Fruit fly (Drosophila melanogaster): ENCODE measurements around the gene Svip.

Svip gene

DNA sequence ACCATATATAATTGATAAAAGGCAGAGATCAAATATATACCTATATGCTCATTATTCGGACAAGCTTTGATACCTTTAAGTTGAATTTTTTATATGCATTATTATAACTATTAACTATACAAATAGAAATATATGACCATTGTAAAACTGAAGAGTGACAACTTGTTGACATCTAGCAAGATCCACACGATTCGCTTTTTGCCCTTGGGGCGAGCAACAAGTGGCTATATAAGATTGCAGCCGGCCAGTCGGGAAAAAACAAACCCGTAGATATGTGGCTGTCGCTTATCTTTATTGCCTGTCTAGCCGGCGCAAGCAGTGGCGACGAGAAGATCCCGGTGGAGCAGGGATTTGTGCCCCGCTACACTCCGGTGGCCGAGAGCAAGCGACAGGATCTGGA is 3.1 kb downstream of the Svip start, which contains the start of gene CG34456:
Gene CG34456 (plus strand): TSS at position 215 of the 400 bp plus-strand sequence.
- TF ChIP-seq noc (tag; optimal IDR thresholded peaks at IDR 0.05): peak; percentile 60

- TF ChIP-seq noc (tag; optimal IDR thresholded peaks at IDR 0.05): no peak
Measured at dm6 chr3L:9364131-9364530, 5.3 kb downstream of the Svip start, which contains the start of gene mRRF1. mRRF1 (plus strand) TSS chr3L:9364350.

dm6 chr3L:9366850-9367430 is 8.1 kb downstream of the Svip start, which contains the start of the genes Klp67A and CG4452:
Klp67A (minus strand) TSS chr3L:9367046.
CG4452 (plus strand) TSS chr3L:9367377.
- TF ChIP-seq noc (tag; optimal IDR thresholded peaks at IDR 0.05): peak; percentile 13

- no peak for TF ChIP-seq noc (tag; optimal IDR thresholded peaks at IDR 0.05)
Measured at dm6 chr3L:9367431-9367867, 8.7 kb downstream of the Svip start.

- no peak for TF ChIP-seq noc (tag; optimal IDR thresholded peaks at IDR 0.05)
Measured at dm6 chr3L:9368665-9369064, 9.9 kb downstream of the Svip start.

- peak; percentile 30 for TF ChIP-seq noc (tag; optimal IDR thresholded peaks at IDR 0.05)
Measured at dm6 chr3L:9370907-9371365, 12.1 kb downstream of the Svip start, which contains the start of gene Fdx1. Fdx1 (minus strand) TSS chr3L:9371238.

- TF ChIP-seq noc (tag; optimal IDR thresholded peaks at IDR 0.05): peak; percentile 5
Measured at dm6 chr3L:9372278-9372975, 13.6 kb downstream of the Svip start, which contains the start of the genes Hsp67Bc, CG4456 and Hsp22. Hsp67Bc (minus strand) TSS chr3L:9372497. CG4456 (plus strand) TSS chr3L:9372722. Hsp22 (plus strand) TSS chr3L:9372931.

DNA sequence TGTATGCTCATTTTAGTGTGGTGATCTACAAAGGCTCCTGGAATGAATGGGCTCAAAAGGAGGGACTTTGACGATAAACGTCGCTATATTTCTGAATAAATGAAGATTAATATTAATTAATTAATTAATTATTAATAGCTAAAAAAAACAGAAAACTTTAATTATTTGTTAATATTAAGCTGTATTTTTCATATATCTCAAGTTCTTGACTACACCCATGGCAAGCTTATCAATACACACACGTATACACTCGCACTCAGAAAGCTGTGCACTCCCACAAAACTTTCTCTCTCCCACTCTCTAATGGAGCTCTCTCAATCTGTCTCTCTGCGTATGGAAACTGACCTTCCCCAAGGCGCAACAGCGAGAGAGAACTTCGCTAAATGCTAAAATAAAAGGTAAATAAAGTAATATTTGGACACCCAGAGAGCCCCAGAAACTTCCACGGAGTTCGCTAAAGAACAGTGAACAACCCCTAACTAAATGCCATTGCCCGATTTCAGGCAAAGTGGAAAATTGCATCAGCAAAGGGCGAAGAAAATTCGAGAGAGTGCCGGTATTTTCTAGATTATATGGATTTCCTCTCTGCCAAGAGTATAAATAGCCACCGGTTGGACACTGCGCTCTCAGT is 14.7 kb downstream of the Svip start:
- TF ChIP-seq noc (tag; optimal IDR thresholded peaks at IDR 0.05): peak; percentile 83

DNA sequence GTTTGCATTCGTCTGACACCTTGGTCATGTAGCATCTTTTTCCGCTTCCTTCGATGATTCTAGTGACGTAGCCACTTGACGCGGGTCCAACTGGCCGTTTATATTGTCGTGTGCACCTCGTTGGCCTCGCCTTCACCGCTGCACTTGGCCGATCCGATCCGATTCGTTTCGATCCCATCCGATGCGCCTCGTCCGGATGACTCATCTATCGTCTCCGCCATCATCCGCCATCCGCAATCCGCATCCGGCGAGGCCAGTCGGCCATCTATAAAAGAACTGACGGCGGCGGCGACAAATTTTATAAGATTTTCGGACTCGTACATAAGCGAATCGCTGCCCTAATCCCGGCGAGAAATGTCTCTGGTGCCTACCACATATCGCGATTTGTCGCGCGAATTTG is 16.3 kb downstream of the Svip start, which contains the start of gene CG4461:
Gene CG4461 (plus strand): TSS at position 301 of the 400 bp plus-strand sequence.
- no peak for TF ChIP-seq noc (tag; optimal IDR thresholded peaks at IDR 0.05)

DNA sequence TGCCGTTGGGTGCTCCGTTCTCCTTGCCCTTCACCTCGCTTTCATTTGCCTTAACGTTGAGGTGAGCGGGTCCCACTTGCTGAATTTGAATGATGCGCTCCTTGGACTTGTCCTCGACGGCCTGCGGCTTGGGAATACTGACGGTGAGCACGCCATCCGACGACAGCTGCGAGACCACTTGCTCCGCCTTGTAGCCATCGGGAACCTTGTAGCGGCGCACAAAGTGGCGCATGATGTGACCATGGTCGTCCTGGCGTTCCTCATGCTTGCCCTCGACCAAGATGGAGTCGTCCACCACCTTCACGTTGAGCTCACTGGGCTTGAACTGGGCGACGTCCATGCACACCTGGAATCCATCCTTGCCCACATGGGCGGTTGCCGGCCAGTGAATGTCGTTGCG is 17.8 kb downstream of the Svip start:
- no peak for TF ChIP-seq noc (tag; optimal IDR thresholded peaks at IDR 0.05)

DNA sequence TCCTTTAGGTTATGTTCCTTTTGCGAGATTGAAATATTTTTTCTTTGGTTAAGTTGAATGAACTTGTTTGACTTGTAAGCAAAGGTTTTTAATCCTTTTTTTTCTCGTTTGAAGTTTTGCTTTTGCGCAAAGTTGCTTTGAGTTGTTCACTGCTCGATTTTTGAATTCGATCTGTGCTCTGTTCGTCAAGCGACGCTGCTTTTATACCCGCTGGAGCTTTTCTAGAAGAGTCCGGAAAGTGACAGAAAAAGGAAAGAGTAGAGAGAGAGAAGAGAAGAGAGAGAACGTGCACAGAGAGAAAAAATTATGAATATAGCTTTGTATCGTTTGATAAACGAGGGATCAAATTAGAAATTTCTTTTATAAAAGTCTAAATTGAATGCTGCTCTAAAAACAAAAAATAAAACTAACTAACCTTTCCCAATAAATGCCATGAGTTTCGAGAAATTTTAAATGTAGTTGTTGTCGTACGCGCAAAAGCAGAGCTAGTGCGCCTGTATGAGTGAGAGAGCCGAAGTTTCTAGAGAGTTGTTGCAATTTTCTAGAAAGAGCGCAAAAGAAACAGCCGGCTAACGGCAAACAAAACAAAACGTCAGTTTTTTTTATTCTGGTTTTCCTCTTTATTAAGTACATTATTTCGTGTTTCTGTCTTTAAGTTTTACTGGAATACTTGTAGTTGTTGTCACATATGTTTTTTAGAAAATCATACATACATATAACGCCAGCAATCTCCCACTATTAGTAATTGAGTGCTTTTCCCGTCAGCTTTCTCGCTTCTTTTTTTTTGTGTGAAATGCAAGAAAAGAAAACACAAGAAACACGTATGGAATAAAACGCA is 18.6 kb downstream of the Svip start, which contains the start of gene Hsp26:
Gene Hsp26 (minus strand): TSS at position 230 of the 838 bp plus-strand sequence.
- peak; percentile 88 for TF ChIP-seq noc (tag; optimal IDR thresholded peaks at IDR 0.05)

DNA sequence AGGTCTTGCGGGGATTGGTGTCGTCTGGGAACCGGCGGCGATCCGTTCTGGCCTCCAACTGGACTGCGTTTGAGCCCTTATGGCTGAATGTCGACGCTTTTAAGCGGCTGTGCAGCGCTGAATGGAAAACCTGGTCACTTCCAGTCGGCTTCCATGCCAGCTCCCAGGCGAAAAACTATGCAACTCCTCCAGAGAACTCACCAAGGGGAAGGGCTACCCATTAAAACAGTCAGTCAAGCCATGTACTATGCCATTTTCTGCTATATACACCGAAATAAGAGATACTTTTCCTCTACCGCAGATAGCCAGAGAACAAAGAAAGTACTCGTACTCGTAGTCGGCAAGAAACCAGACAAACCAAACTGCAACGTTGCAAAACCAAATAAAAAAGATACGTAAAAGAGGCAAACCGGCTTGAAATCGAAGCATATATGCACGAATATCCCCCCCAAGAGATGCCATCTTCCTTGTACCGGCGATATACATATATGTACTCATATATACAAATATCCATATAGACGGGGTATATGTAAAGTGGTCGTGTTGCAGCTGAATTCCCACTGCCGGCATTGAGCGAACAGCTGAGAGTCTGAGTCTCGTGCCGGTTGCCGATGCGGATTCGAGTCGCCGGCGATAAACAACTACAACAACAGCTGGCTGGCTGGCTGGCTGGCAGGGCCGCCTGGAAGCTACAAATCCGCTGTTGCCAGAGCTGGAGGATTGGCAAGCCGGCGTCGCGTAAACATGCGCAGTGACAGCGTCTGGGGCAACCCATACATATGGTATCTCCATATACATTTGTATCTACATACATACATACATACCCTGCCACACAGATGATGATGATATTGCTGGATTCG is 20.9 kb downstream of the Svip start, which contains the start of gene Hsp67Ba:
Gene Hsp67Ba (minus strand): TSS at position 51 of the 860 bp plus-strand sequence.
- no peak for TF ChIP-seq noc (tag; optimal IDR thresholded peaks at IDR 0.05)

DNA sequence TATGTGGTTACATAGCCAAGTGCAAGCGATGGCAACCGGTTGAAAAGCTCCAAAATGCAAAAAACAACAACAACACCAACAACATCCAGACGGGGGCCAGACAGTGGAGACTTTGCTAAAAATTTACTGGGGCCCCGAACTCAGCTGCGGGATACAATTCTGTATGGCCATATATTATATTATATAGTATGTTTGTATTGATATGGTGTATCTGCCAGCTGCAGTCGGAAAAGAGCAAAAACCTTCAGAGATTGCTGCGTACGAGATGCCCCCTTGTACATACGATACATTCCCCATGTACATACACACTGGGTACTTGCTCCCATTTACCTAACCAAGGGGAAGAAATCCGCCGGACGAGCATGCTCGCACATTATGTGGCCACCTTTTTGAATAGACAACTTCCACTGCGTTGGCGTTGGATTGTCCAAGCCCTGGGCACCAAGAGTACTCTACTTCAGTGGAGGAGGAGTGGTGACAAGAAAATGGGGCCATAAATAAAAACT is 21.6 kb downstream of the Svip start:
- TF ChIP-seq noc (tag; optimal IDR thresholded peaks at IDR 0.05): no peak

DNA sequence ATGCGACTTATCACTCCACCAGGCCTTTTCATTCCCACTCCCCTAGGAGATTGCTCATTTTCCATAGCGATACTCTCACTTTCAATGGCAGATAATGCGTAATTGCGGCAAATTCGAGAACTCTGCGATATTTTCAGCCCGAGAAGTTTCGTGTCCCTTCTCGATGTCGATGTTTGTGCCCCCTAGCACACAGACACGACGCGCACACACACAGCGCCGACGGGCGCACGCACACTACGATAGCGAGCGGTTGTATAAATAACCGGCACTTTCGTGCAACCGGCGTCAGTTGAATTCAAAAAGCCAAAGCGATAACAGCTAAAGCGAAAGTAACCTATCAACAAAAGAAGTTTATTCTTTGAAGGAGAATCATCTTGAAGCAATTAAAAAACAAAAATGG is 22.8 kb downstream of the Svip start, which contains the start of gene Hsp23:
Gene Hsp23 (plus strand): TSS at position 281 of the 400 bp plus-strand sequence.
- TF ChIP-seq noc (tag; optimal IDR thresholded peaks at IDR 0.05): no peak
